Fruit fly (Drosophila melanogaster) whole organism, embryonic: ENCODE data around the gene CG10587.

Experiments used
- ATbp ChIP-seq: fragments of 200-800 bp; sonication (Bioruptor generic); optimal IDR thresholded peaks from 2 replicates; lab custom pipeline; 2017; ENCODE audit warnings: missing biosample characterization, mild to moderate bottlenecking, missing genetic modification characterization, missing genetic modification reagents
- Adf1 ChIP-seq: fragments of 200-800 bp; sonication (Bioruptor generic); IDR thresholded peaks from 2 replicates; pipeline ENCODE4 v1.3.6; 2022; ENCODE audit warnings: missing biosample characterization, missing genetic modification characterization
- Awh ChIP-seq: fragments of 200-800 bp; sonication (Bioruptor generic); IDR thresholded peaks from 2 replicates; pipeline ENCODE4, ENCODE4 v1.3.6; 2022; ENCODE audit warnings: missing biosample characterization, missing genetic modification characterization
- Blimp-1 ChIP-seq: fragments of 200-800 bp; sonication (Bioruptor generic); optimal IDR thresholded peaks from 3 replicates; lab custom pipeline; 2018; ENCODE audit warnings: missing biosample characterization, missing genetic modification characterization, mild to moderate bottlenecking, moderate library complexity, missing genetic modification reagents
- CG11093 ChIP-seq: fragments of 200-800 bp; sonication (Bioruptor generic); IDR thresholded peaks from 3 replicates; pipeline ENCODE4 v1.3.6; 2022; ENCODE audit warnings: missing biosample characterization, missing genetic modification characterization
- CG11504 ChIP-seq: fragments of 200-800 bp; sonication (Bioruptor generic); optimal IDR thresholded peaks from 3 replicates; lab custom pipeline; 2019; ENCODE audit warnings: missing biosample characterization, mild to moderate bottlenecking, missing genetic modification characterization, moderate library complexity
- CG14667 ChIP-seq: fragments of 200-800 bp; sonication (Bioruptor generic); IDR thresholded peaks from 2 replicates; pipeline ENCODE4 v1.3.6; 2022; ENCODE audit warnings: missing biosample characterization, missing genetic modification characterization
- CG1603 ChIP-seq: fragments of 200-800 bp; sonication (Bioruptor generic); optimal IDR thresholded peaks from 2 replicates; lab custom pipeline; 2019; ENCODE audit warnings: missing biosample characterization, mild to moderate bottlenecking, missing genetic modification characterization, moderate library complexity
- CG1647 ChIP-seq: fragments of 200-800 bp; sonication (Bioruptor generic); optimal IDR thresholded peaks from 3 replicates; lab custom pipeline; 2016; ENCODE audit warnings: missing biosample characterization, missing genetic modification characterization
- CG18262 ChIP-seq: fragments of 200-800 bp; optimal IDR thresholded peaks from 3 replicates; lab custom pipeline; 2019; ENCODE audit warnings: missing biosample characterization, mild to moderate bottlenecking, missing genetic modification characterization, moderate library complexity
- CG2199 ChIP-seq: fragments of 200-800 bp; sonication (Bioruptor generic); IDR thresholded peaks from 3 replicates; pipeline ENCODE4 v1.3.6; 2022; ENCODE audit warnings: missing biosample characterization, missing genetic modification characterization
- CG2712 ChIP-seq: fragments of 200-800 bp; optimal IDR thresholded peaks from 3 replicates; lab custom pipeline; 2019; ENCODE audit warnings: missing biosample characterization, mild to moderate bottlenecking, missing genetic modification characterization, moderate library complexity
- CG30403 ChIP-seq: fragments of 200-800 bp; sonication (Bioruptor generic); optimal IDR thresholded peaks from 3 replicates; lab custom pipeline; 2016; ENCODE audit warnings: missing biosample characterization, missing genetic modification characterization
- CG31441 ChIP-seq: fragments of 200-800 bp; sonication (Bioruptor generic); IDR thresholded peaks from 2 replicates; pipeline ENCODE4 v1.3.6; 2022; ENCODE audit warnings: missing biosample characterization, missing genetic modification characterization
- CG32772 ChIP-seq: fragments of 200-800 bp; sonication (Bioruptor generic); IDR thresholded peaks from 2 replicates; pipeline ENCODE4 v1.3.6; 2022; ENCODE audit warnings: missing biosample characterization, missing genetic modification characterization
- CG3726 ChIP-seq: fragments of 200-800 bp; sonication (Bioruptor generic); IDR thresholded peaks from 3 replicates; pipeline ENCODE4, ENCODE4 v1.3.6; 2022; ENCODE audit warnings: missing biosample characterization, missing genetic modification characterization
- CG4282 ChIP-seq: fragments of 200-800 bp; sonication (Bioruptor generic); optimal IDR thresholded peaks from 2 replicates; lab custom pipeline; 2016; ENCODE audit warnings: missing biosample characterization, missing genetic modification characterization
- CG6683 ChIP-seq: fragments of 200-800 bp; sonication (Bioruptor generic); optimal IDR thresholded peaks from 2 replicates; lab custom pipeline; 2017; ENCODE audit warnings: missing biosample characterization, mild to moderate bottlenecking, missing genetic modification characterization, missing genetic modification reagents
- CG7786 ChIP-seq: fragments of 200-800 bp; sonication (Bioruptor generic); optimal IDR thresholded peaks from 2 replicates; lab custom pipeline; 2016; ENCODE audit warnings: missing biosample characterization, missing genetic modification characterization
- CG8388 ChIP-seq: fragments of 200-800 bp; sonication (Bioruptor generic); optimal IDR thresholded peaks from 2 replicates; lab custom pipeline; 2019; ENCODE audit warnings: missing biosample characterization, mild to moderate bottlenecking, missing genetic modification characterization, moderate library complexity
- Drgx ChIP-seq: fragments of 200-800 bp; sonication (Bioruptor generic); IDR thresholded peaks from 2 replicates; pipeline ENCODE4 v1.3.6; 2022; ENCODE audit warnings: missing biosample characterization, missing genetic modification characterization
- Ets65A ChIP-seq: fragments of 200-800 bp; sonication (Bioruptor generic); peaks from one replicate; lab custom pipeline; 2016; ENCODE audit warnings: missing biosample characterization, missing genetic modification characterization
- HLH3B ChIP-seq: fragments of 200-800 bp; sonication (Bioruptor generic); IDR thresholded peaks from 2 replicates; pipeline ENCODE4 v1.3.6; 2022; ENCODE audit warnings: missing biosample characterization, missing genetic modification characterization
- MESR4 ChIP-seq: fragments of 200-800 bp; sonication (Bioruptor generic); optimal IDR thresholded peaks from 2 replicates; lab custom pipeline; 2018; ENCODE audit warnings: missing biosample characterization, mild to moderate bottlenecking, missing genetic modification characterization, moderate library complexity
- Mrtf ChIP-seq: fragments of 200-800 bp; sonication (Bioruptor generic); IDR thresholded peaks from 3 replicates; pipeline ENCODE4 v1.3.6; 2022; ENCODE audit warnings: missing biosample characterization, missing genetic modification characterization
- Nf-YA ChIP-seq: fragments of 200-800 bp; sonication (Bioruptor generic); IDR thresholded peaks from 2 replicates; pipeline ENCODE4 v1.3.6; 2022; ENCODE audit warnings: missing biosample characterization, missing genetic modification characterization
- Scr ChIP-seq: fragments of 200-800 bp; sonication (Bioruptor generic); IDR thresholded peaks from 2 replicates; pipeline ENCODE4 v1.3.6; 2022; ENCODE audit warnings: missing biosample characterization, missing genetic modification characterization; ENCODE audit not compliant: partially characterized antibody
- Side ChIP-seq: fragments of 200-800 bp; sonication (Bioruptor generic); optimal IDR thresholded peaks from 2 replicates; lab custom pipeline; 2016; ENCODE audit warnings: missing biosample characterization, missing genetic modification characterization
- Taf1 ChIP-seq: fragments of 200-800 bp; sonication (Bioruptor generic); IDR thresholded peaks from 2 replicates; pipeline ENCODE4 v1.3.6; 2022; ENCODE audit warnings: missing biosample characterization, missing genetic modification characterization
- Usf ChIP-seq: fragments of 200-800 bp; sonication (Bioruptor generic); optimal IDR thresholded peaks from 2 replicates; lab custom pipeline; 2017; ENCODE audit warnings: missing genotype, missing biosample characterization, missing genetic modification characterization
- amos ChIP-seq: fragments of 200-800 bp; sonication (Bioruptor generic); IDR thresholded peaks from 2 replicates; pipeline ENCODE4 v1.3.6; 2022; ENCODE audit warnings: missing biosample characterization, missing genetic modification characterization; ENCODE audit not compliant: partially characterized antibody
- bsh ChIP-seq, 2 experiments: fragments of 200-800 bp; sonication (Bioruptor generic); optimal IDR thresholded peaks; 2 replicates each; lab custom pipeline; 2017 to 2018; ENCODE audit warnings: mild to moderate bottlenecking in 2 of 2, missing biosample characterization in 2 of 2, missing genetic modification characterization in 2 of 2, moderate library complexity in 1 of 2
- corto ChIP-seq: fragments of 200-800 bp; sonication (Bioruptor generic); optimal IDR thresholded peaks from 2 replicates; lab custom pipeline; 2016; ENCODE audit warnings: missing biosample characterization, mild to moderate bottlenecking, missing genetic modification characterization, moderate library complexity
- disco-r ChIP-seq: fragments of 200-800 bp; sonication (Bioruptor generic); optimal IDR thresholded peaks from 2 replicates; lab custom pipeline; 2016; ENCODE audit warnings: missing biosample characterization, missing genetic modification characterization
- dm ChIP-seq: fragments of 200-800 bp; sonication (Bioruptor generic); optimal IDR thresholded peaks from 3 replicates; lab custom pipeline; 2016; ENCODE audit warnings: missing biosample characterization, missing genetic modification characterization
- dmrt11E ChIP-seq: fragments of 200-800 bp; sonication (Bioruptor generic); optimal IDR thresholded peaks from 3 replicates; lab custom pipeline; 2018; ENCODE audit warnings: missing biosample characterization, mild to moderate bottlenecking, missing genetic modification characterization, moderate library complexity
- dmrt99B ChIP-seq: fragments of 200-800 bp; sonication (Bioruptor generic); optimal IDR thresholded peaks from 2 replicates; lab custom pipeline; 2018; ENCODE audit warnings: missing biosample characterization, mild to moderate bottlenecking, missing genetic modification characterization, moderate library complexity
- grau ChIP-seq: fragments of 200-800 bp; optimal IDR thresholded peaks from 3 replicates; lab custom pipeline; 2019; ENCODE audit warnings: missing biosample characterization, mild to moderate bottlenecking, missing genetic modification characterization, moderate library complexity
- gsb-n ChIP-seq: fragments of 200-800 bp; sonication (Bioruptor generic); optimal IDR thresholded peaks from 3 replicates; lab custom pipeline; 2018; ENCODE audit warnings: missing biosample characterization, mild to moderate bottlenecking, missing genetic modification characterization
- kah ChIP-seq: fragments of 200-800 bp; sonication (Bioruptor generic); optimal IDR thresholded peaks from 2 replicates; lab custom pipeline; 2018; ENCODE audit warnings: missing biosample characterization, mild to moderate bottlenecking, missing genetic modification characterization
- nom ChIP-seq: fragments of 200-800 bp; sonication (Bioruptor generic); optimal IDR thresholded peaks from 2 replicates; lab custom pipeline; 2017; ENCODE audit warnings: missing biosample characterization, missing genetic modification characterization, mild to moderate bottlenecking, moderate library complexity, missing genetic modification reagents
- pb ChIP-seq: fragments of 200-800 bp; sonication (Bioruptor generic); optimal IDR thresholded peaks from 3 replicates; lab custom pipeline; 2016; ENCODE audit warnings: missing biosample characterization, missing genetic modification characterization
- sc ChIP-seq, 3 experiments: fragments of >200 bp in 2 of 3; fragments of 200-800 bp in 1 of 3; sonication (Bioruptor generic) in 1 of 3; optimal IDR thresholded peaks; 2 replicates in 2 of 3; 3 replicates in 1 of 3; lab custom pipeline; 2017; ENCODE audit warnings: mild to moderate bottlenecking in 1 of 3, missing biosample characterization in 1 of 3, missing genetic modification characterization in 1 of 3, missing genetic modification reagents in 1 of 3
- so ChIP-seq: fragments of 200-800 bp; sonication (Bioruptor generic); IDR thresholded peaks from 3 replicates; pipeline ENCODE4 v1.3.6; 2022; ENCODE audit warnings: missing biosample characterization, missing genetic modification characterization
- trh ChIP-seq: fragments of 200-800 bp; sonication (Bioruptor generic); optimal IDR thresholded peaks from 2 replicates; lab custom pipeline; 2016; ENCODE audit warnings: missing biosample characterization, missing genetic modification characterization
- twi ChIP-seq: fragments of 200-800 bp; optimal IDR thresholded peaks from 2 replicates; lab custom pipeline; 2019; ENCODE audit warnings: missing biosample characterization, mild to moderate bottlenecking, missing genetic modification characterization, moderate library complexity
- usp ChIP-seq: fragments of >200 bp; optimal IDR thresholded peaks from 2 replicates; lab custom pipeline; 2017; ENCODE audit warnings: missing biosample characterization, missing genetic modification characterization
- wek ChIP-seq: fragments of 200-800 bp; sonication (Bioruptor generic); optimal IDR thresholded peaks from 3 replicates; lab custom pipeline; 2018; ENCODE audit warnings: missing biosample characterization, mild to moderate bottlenecking, missing genetic modification characterization, moderate library complexity

CG10587 gene

DNA sequence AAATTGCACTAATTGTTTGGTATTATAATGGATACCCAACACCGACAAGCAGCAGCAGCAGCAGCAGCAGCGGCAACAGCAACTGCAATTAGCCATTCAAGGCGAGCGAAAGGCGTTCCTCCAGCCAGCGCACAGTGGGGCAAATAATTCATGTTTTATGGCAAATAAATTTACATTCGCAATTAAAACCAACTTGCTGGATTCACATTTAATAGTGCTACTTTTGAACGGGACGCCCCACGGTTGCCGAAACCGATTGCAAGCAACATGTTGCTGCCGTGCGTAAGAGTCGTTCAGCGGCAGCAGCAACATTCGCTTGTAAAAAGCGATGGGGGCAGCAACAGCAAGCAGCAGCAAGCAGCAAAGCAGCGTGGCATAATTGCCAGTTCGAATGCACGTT is 28.6 kb downstream of the CG10587 start:
- TF ChIP-seq Mrtf (GFP tag; lab: Robert Waterston, UW) (0 out of 3 replicates have a peak, but pooled peaks have one; percentile 7), CG11093 (GFP tag; lab: Robert Waterston, UW) (no peak), CG2199 (GFP tag; lab: Robert Waterston, UW) (peak; percentile 18; the same call in 1 of the 3 replicates), corto (GFP tag; lab: Kevin White, UChicago) (peak; percentile 8), CG3726 (GFP tag; lab: Robert Waterston, UW) (no peak), Ets65A (peak; percentile 46), Nf-YA (GFP tag; lab: Robert Waterston, UW) (no peak), wek (GFP tag; lab: Kevin White, UChicago) (no peak), CG11504 (tag; lab: Kevin White, UChicago) (peak; percentile 95), CG1647 (GFP tag; lab: Kevin White, UChicago) (no peak), HLH3B (0 out of 2 replicates have a peak, but pooled peaks have one; percentile 13), dm (GFP tag; lab: Kevin White, UChicago) (no peak), nom (peak; percentile 12), gsb-n (tag; lab: Kevin White, UChicago) (no peak), Drgx (GFP tag; lab: Robert Waterston, UW) (peak; percentile 42), so (GFP tag; lab: Robert Waterston, UW) (no peak), CG32772 (GFP tag; lab: Robert Waterston, UW) (peak; percentile 16; the same call in 1 of the 2 replicates)
- TF ChIP-seq, all 482 proteins: peak for 9

DNA sequence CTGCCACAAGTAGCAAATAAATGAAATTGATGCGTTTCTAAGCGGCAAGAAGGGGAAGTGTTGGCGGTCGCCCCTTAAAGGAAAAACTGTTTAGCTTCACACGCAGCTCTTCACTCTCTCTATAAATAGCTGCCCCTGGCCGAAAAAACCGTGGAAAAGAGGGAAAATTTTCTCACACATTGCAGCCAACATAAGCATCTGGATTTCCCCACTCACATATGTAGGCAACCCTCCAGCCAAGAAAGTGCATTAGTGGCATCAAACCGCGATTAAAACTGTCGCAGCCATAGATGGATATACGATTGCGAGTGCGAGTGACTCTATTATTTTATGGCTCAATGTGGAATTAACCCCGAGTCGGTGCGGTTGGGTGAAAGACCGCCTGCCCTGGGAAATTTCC is 29.8 kb downstream of the CG10587 start:
- no peak for TF ChIP-seq Scr (GFP tag; lab: Robert Waterston, UW)
- no peak for TF ChIP-seq dm (GFP tag; lab: Kevin White, UChicago)
- no peak for TF ChIP-seq usp (GFP tag; lab: Kevin White, UChicago)
- TF ChIP-seq twi (tag; lab: Kevin White, UChicago): peak; percentile 91
- TF ChIP-seq disco-r (GFP tag; lab: Kevin White, UChicago): no peak
- TF ChIP-seq kah (GFP tag; lab: Kevin White, UChicago): peak; percentile 61
- TF ChIP-seq Taf1: no peak
- peak; percentile 27 for TF ChIP-seq Ets65A

DNA sequence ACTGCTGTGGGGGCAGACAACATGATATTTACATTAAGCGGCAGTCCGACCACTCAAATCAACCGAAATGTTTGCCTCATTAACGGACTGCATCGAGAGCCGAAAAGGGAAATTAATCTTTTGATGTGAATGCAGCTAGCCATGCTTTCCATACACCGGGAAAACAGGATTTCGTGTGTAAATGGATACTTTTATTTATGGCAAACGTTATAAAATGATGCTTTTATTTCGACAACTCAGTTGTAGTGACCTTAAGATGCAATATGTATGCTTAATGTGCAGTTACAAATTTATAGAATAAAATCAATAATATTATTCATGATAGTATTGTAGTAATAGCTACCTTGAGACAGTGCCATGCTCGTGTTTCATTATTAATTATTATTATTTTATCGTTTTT is 30.8 kb downstream of the CG10587 start:
- peak; percentile 9 for TF ChIP-seq dmrt11E (tag; lab: Kevin White, UChicago)
- TF ChIP-seq bsh (GFP tag; optimal IDR thresholded peaks at IDR 0.05; lab: Kevin White, UChicago): peak in 1 of 2 experiments; percentile 7
- peak; percentile 23 for TF ChIP-seq CG2712
- no peak for TF ChIP-seq CG4282 (GFP tag; lab: Kevin White, UChicago)
- TF ChIP-seq dmrt99B: no peak
- no peak for TF ChIP-seq CG1603
- no peak for TF ChIP-seq MESR4 (GFP tag; lab: Kevin White, UChicago)
- no peak for TF ChIP-seq CG6683
- TF ChIP-seq Adf1 (GFP tag; lab: Robert Waterston, UW): no peak
- no peak for TF ChIP-seq CG7786 (GFP tag; lab: Kevin White, UChicago)
- TF ChIP-seq Awh (GFP tag; lab: Robert Waterston, UW): peak; percentile 34; the same call in 1 of the 2 replicates
- peak; percentile 6 for TF ChIP-seq CG8388 (GFP tag; lab: Kevin White, UChicago)
- TF ChIP-seq amos: no peak
- no peak for TF ChIP-seq CG14667 (GFP tag; lab: Robert Waterston, UW)
- 0 out of 2 replicates have a peak, but pooled peaks have one; percentile 11 for TF ChIP-seq CG31441
- TF ChIP-seq Side (GFP tag; lab: Kevin White, UChicago): no peak
- TF ChIP-seq Blimp-1: peak; percentile 10
- no peak for TF ChIP-seq trh (GFP tag; lab: Kevin White, UChicago)
- TF ChIP-seq CG30403 (GFP tag; lab: Kevin White, UChicago): no peak
- TF ChIP-seq pb: no peak
- TF ChIP-seq sc (optimal IDR thresholded peaks at IDR 0.05; lab: Kevin White, UChicago): no peak
- no peak for TF ChIP-seq sc (GFP tag; optimal IDR thresholded peaks at IDR 0.05; lab: Kevin White, UChicago)
- TF ChIP-seq ATbp: no peak
- no peak for TF ChIP-seq grau (tag; lab: Kevin White, UChicago)
- TF ChIP-seq Usf (GFP tag; lab: Kevin White, UChicago): no peak
- peak; percentile 27 for TF ChIP-seq CG18262
